Worm (Caenorhabditis elegans) whole organism, young adult: ENCODE data around the gene nfki-1.

ENCODE experiments used
- F10E7.11 ChIP-seq: sonication (generic microtip); optimal IDR thresholded peaks from 2 replicates; lab custom pipeline; 2017; ENCODE audit warnings: mild to moderate bottlenecking, missing genetic modification characterization, moderate library complexity, missing compliant biosample characterization
- K11D2.4 ChIP-seq: fragments of 200-800 bp; sonication (Bioruptor generic); IDR thresholded peaks from 2 replicates; pipeline ENCODE4 v1.3.6; 2022; ENCODE audit warnings: missing genetic modification reagents, missing genetic modification characterization, missing compliant biosample characterization
- K12H6.12 ChIP-seq: fragments of 200-800 bp; sonication (Bioruptor generic); optimal IDR thresholded peaks from 2 replicates; lab custom pipeline; 2018; ENCODE audit warnings: mild to moderate bottlenecking, missing genetic modification characterization, missing compliant biosample characterization
- T26A5.8 ChIP-seq: sonication (generic microtip); optimal IDR thresholded peaks from 2 replicates; lab custom pipeline; 2016; ENCODE audit warnings: missing genetic modification characterization, missing compliant biosample characterization
- Y53G8AR.9 ChIP-seq: fragments of 200-800 bp; sonication (Bioruptor generic); conservative IDR thresholded peaks from 2 replicates; pipeline ENCODE4 v1.3.6; 2022; ENCODE audit warnings: missing genetic modification reagents, missing genetic modification characterization, missing compliant biosample characterization
- Y67H2A.10 ChIP-seq: fragments of 200-800 bp; sonication (Bioruptor generic); conservative IDR thresholded peaks from 2 replicates; pipeline ENCODE4 v1.3.6; 2022; ENCODE audit warnings: missing genetic modification reagents, missing genetic modification characterization, missing compliant biosample characterization
- Y95B8A.8 ChIP-seq: fragments of 200-800 bp; sonication (Bioruptor generic); IDR thresholded peaks from 2 replicates; pipeline ENCODE4 v1.3.6; 2022; ENCODE audit warnings: missing genetic modification reagents, missing genetic modification characterization, missing compliant biosample characterization
- ZK185.1 ChIP-seq: sonication (generic microtip); optimal IDR thresholded peaks from 2 replicates; lab custom pipeline; 2016; ENCODE audit warnings: mild to moderate bottlenecking, missing genetic modification characterization, missing compliant biosample characterization; ENCODE audit not compliant: poor library complexity, severe bottlenecking
- aptf-2 ChIP-seq: fragments of 200-800 bp; sonication (Bioruptor generic); conservative IDR thresholded peaks from 2 replicates; pipeline ENCODE4 v1.3.6; 2022; ENCODE audit warnings: missing genetic modification reagents, missing genetic modification characterization, missing compliant biosample characterization
- atf-7 ChIP-seq: sonication (generic microtip); optimal IDR thresholded peaks from 2 replicates; lab custom pipeline; 2017; ENCODE audit warnings: mild to moderate bottlenecking, missing genetic modification characterization, missing compliant biosample characterization
- attf-3 ChIP-seq: fragments of 200-800 bp; sonication (Bioruptor generic); conservative IDR thresholded peaks from 2 replicates; pipeline ENCODE4 v1.3.6; 2022; ENCODE audit warnings: missing genetic modification reagents, missing genetic modification characterization, missing compliant biosample characterization
- attf-5 ChIP-seq: fragments of 200-800 bp; sonication (Bioruptor generic); optimal IDR thresholded peaks from 2 replicates; lab custom pipeline; 2018; ENCODE audit warnings: mild to moderate bottlenecking, missing genetic modification characterization, missing compliant biosample characterization
- attf-6 ChIP-seq: fragments of 200-800 bp; sonication (Bioruptor generic); IDR thresholded peaks from 2 replicates; pipeline ENCODE4 v1.3.6; 2022; ENCODE audit warnings: missing genetic modification reagents, missing genetic modification characterization, missing compliant biosample characterization
- bed-2 ChIP-seq: fragments of 200-800 bp; sonication (Bioruptor generic); IDR thresholded peaks from 2 replicates; pipeline ENCODE4 v1.3.6; 2022; ENCODE audit warnings: missing genetic modification reagents, missing genetic modification characterization, missing compliant biosample characterization
- cebp-1 ChIP-seq, 2 experiments: fragments of 200-800 bp in 1 of 2; sonication (Bioruptor generic) in 1 of 2; sonication (generic microtip) in 1 of 2; IDR thresholded peaks in 1 of 2; optimal IDR thresholded peaks in 1 of 2; 2 replicates each; pipeline versions ENCODE4 v1.3.6 to Lab custom; 2017 to 2022; ENCODE audit warnings: missing compliant biosample characterization in 2 of 2, missing genetic modification characterization in 2 of 2, mild to moderate bottlenecking in 1 of 2, missing genetic modification reagents in 1 of 2, moderate library complexity in 1 of 2
- ceh-100 ChIP-seq: fragments of 200-800 bp; sonication (Bioruptor generic); IDR thresholded peaks from 2 replicates; pipeline ENCODE4 v1.3.6; 2022; ENCODE audit warnings: missing genetic modification reagents, missing genetic modification characterization, missing compliant biosample characterization
- ceh-27 ChIP-seq: fragments of 200-800 bp; sonication (Bioruptor generic); optimal IDR thresholded peaks from 2 replicates; lab custom pipeline; 2018; ENCODE audit warnings: mild to moderate bottlenecking, missing genetic modification characterization, moderate library complexity, missing compliant biosample characterization
- ceh-40 ChIP-seq: fragments of 200-800 bp; sonication (Bioruptor generic); IDR thresholded peaks from 2 replicates; pipeline ENCODE4 v1.3.6; 2022; ENCODE audit warnings: missing genetic modification characterization, missing compliant biosample characterization
- die-1 ChIP-seq: sonication (generic microtip); optimal IDR thresholded peaks from 2 replicates; lab custom pipeline; 2016; ENCODE audit warnings: missing genotype, mild to moderate bottlenecking, missing genetic modification characterization, missing compliant biosample characterization
- dox-1 ChIP-seq: fragments of 200-800 bp; sonication (Bioruptor generic); IDR thresholded peaks from 2 replicates; pipeline ENCODE4 v1.3.6; 2022; ENCODE audit warnings: missing genetic modification reagents, missing genetic modification characterization, missing compliant biosample characterization
- dpff-1 ChIP-seq: sonication (generic microtip); optimal IDR thresholded peaks from 2 replicates; lab custom pipeline; 2017; ENCODE audit warnings: mild to moderate bottlenecking, missing genetic modification characterization, missing compliant biosample characterization
- egl-18 ChIP-seq: fragments of 200-800 bp; sonication (Bioruptor generic); IDR thresholded peaks from 2 replicates; pipeline ENCODE4 v1.3.6; 2022; ENCODE audit warnings: missing genetic modification reagents, missing genetic modification characterization, missing compliant biosample characterization
- egl-44 ChIP-seq: fragments of 200-800 bp; sonication (Bioruptor generic); IDR thresholded peaks from 2 replicates; pipeline ENCODE4 v1.3.6; 2022; ENCODE audit warnings: missing genetic modification reagents, missing genetic modification characterization, missing compliant biosample characterization
- fkh-3 ChIP-seq: sonication (generic microtip); optimal IDR thresholded peaks from 2 replicates; lab custom pipeline; 2016; ENCODE audit warnings: mild to moderate bottlenecking, missing genetic modification characterization, missing compliant biosample characterization
- gei-17 ChIP-seq: fragments of 200-800 bp; sonication (Bioruptor generic); optimal IDR thresholded peaks from 2 replicates; lab custom pipeline; 2018; ENCODE audit warnings: mild to moderate bottlenecking, missing genetic modification characterization, missing compliant biosample characterization
- hlh-12 ChIP-seq: sonication (generic microtip); optimal IDR thresholded peaks from 2 replicates; lab custom pipeline; 2016; ENCODE audit warnings: missing genetic modification characterization, missing compliant biosample characterization
- hlh-26 ChIP-seq: fragments of 200-800 bp; sonication (Bioruptor generic); conservative IDR thresholded peaks from 2 replicates; pipeline ENCODE4 v1.3.6; 2022; ENCODE audit warnings: missing genetic modification reagents, missing genetic modification characterization, missing compliant biosample characterization
- hmg-1.2 ChIP-seq: fragments of 200-800 bp; sonication (Bioruptor generic); IDR thresholded peaks from 2 replicates; pipeline ENCODE4 v1.3.6; 2022; ENCODE audit warnings: missing genetic modification reagents, missing genetic modification characterization, missing compliant biosample characterization
- let-526 ChIP-seq: fragments of 200-800 bp; sonication (Bioruptor generic); IDR thresholded peaks from 2 replicates; pipeline ENCODE4 v1.3.6; 2022; ENCODE audit warnings: missing genetic modification reagents, missing genetic modification characterization, missing compliant biosample characterization
- let-607 ChIP-seq, 2 experiments: fragments of 200-800 bp in 1 of 2; sonication (Bioruptor generic) in 1 of 2; sonication (generic microtip) in 1 of 2; optimal IDR thresholded peaks; 2 replicates each; lab custom pipeline; 2016 to 2018; ENCODE audit warnings: mild to moderate bottlenecking in 2 of 2, missing compliant biosample characterization in 2 of 2, missing genetic modification characterization in 2 of 2, moderate library complexity in 2 of 2, missing genotype in 1 of 2
- lin-35 ChIP-seq, 3 experiments: fragments of 150-350 bp in 2 of 3; sonication (generic microtip) in 1 of 3; optimal IDR thresholded peaks; 2 replicates each; lab custom pipeline; 2014 to 2018; ENCODE audit warnings: missing biosample characterization in 3 of 3, missing genetic modification characterization in 3 of 3, missing genetic modification reagents in 3 of 3
- lsl-1 ChIP-seq: fragments of 200-800 bp; sonication (Bioruptor generic); optimal IDR thresholded peaks from 2 replicates; lab custom pipeline; 2018; ENCODE audit warnings: mild to moderate bottlenecking, missing genetic modification characterization, moderate library complexity, missing compliant biosample characterization
- madf-10 ChIP-seq: sonication (generic microtip); optimal IDR thresholded peaks from 2 replicates; lab custom pipeline; 2016; ENCODE audit warnings: mild to moderate bottlenecking, missing genetic modification characterization, missing compliant biosample characterization
- madf-6 ChIP-seq: fragments of 200-800 bp; sonication (Bioruptor generic); IDR thresholded peaks from 2 replicates; pipeline ENCODE4 v1.3.6; 2022; ENCODE audit warnings: missing genetic modification reagents, missing genetic modification characterization, missing compliant biosample characterization
- madf-8 ChIP-seq: fragments of 200-800 bp; sonication (Bioruptor generic); conservative IDR thresholded peaks from 2 replicates; pipeline ENCODE4 v1.3.6; 2022; ENCODE audit warnings: missing genetic modification reagents, missing genetic modification characterization, missing compliant biosample characterization
- mcd-1 ChIP-seq: fragments of 200-800 bp; sonication (Bioruptor generic); IDR thresholded peaks from 2 replicates; pipeline ENCODE4 v1.3.6; 2022; ENCODE audit warnings: missing genetic modification reagents, missing genetic modification characterization, missing compliant biosample characterization
- mxl-1 ChIP-seq: sonication (generic microtip); optimal IDR thresholded peaks from 2 replicates; lab custom pipeline; 2016; ENCODE audit warnings: missing genetic modification characterization, missing compliant biosample characterization
- nfya-2 ChIP-seq: fragments of 200-800 bp; sonication (Bioruptor generic); IDR thresholded peaks from 2 replicates; pipeline ENCODE4 v1.3.6; 2022; ENCODE audit warnings: missing genetic modification reagents, missing genetic modification characterization, missing compliant biosample characterization
- nhr-179 ChIP-seq: sonication (generic microtip); optimal IDR thresholded peaks from 2 replicates; lab custom pipeline; 2016; ENCODE audit warnings: mild to moderate bottlenecking, missing genetic modification characterization, missing compliant biosample characterization
- nhr-80 ChIP-seq: sonication (generic microtip); optimal IDR thresholded peaks from 2 replicates; lab custom pipeline; 2016; ENCODE audit warnings: missing genetic modification characterization, missing compliant biosample characterization
- nhr-90 ChIP-seq: sonication (generic microtip); optimal IDR thresholded peaks from 2 replicates; lab custom pipeline; 2016; ENCODE audit warnings: missing genotype, mild to moderate bottlenecking, missing genetic modification characterization, missing compliant biosample characterization
- pha-4 ChIP-seq: fragments of 150-350 bp; sonication (generic microtip); optimal IDR thresholded peaks from 2 replicates; lab custom pipeline; 2014; ENCODE audit warnings: missing biosample characterization, missing genetic modification reagents, missing genetic modification characterization
- rpc-1 ChIP-seq, 2 experiments: fragments of 150-350 bp in 1 of 2; sonication (generic microtip) in 1 of 2; optimal IDR thresholded peaks; 2 replicates each; lab custom pipeline; 2014 to 2018; ENCODE audit warnings: missing biosample characterization in 1 of 2, missing genetic modification characterization in 1 of 2, missing genetic modification reagents in 1 of 2, missing genotype in 1 of 2
- snpc-1.1 ChIP-seq: sonication (generic microtip); optimal IDR thresholded peaks from 2 replicates; lab custom pipeline; 2017; ENCODE audit warnings: missing genetic modification characterization, mild to moderate bottlenecking, missing compliant biosample characterization, antibody characterized with exemption, moderate library complexity, missing genotype, missing genetic modification reagents; ENCODE audit not compliant: insufficient read depth
- tbx-9 ChIP-seq: sonication (generic microtip); optimal IDR thresholded peaks from 2 replicates; lab custom pipeline; 2016; ENCODE audit warnings: borderline replicate concordance, missing genetic modification characterization, inconsistent platforms, missing compliant biosample characterization
- unc-130 ChIP-seq: sonication (generic microtip); optimal IDR thresholded peaks from 2 replicates; lab custom pipeline; 2016; ENCODE audit warnings: missing genetic modification reagents, missing genetic modification characterization, missing compliant biosample characterization
- xnd-1 ChIP-seq: sonication (generic microtip); optimal IDR thresholded peaks from 2 replicates; lab custom pipeline; 2016; ENCODE audit warnings: missing genotype, missing genetic modification reagents, missing genetic modification characterization, missing compliant biosample characterization
- ztf-6 ChIP-seq: fragments of 200-800 bp; sonication (Bioruptor generic); IDR thresholded peaks from 2 replicates; pipeline ENCODE4 v1.3.6; 2022; ENCODE audit warnings: missing genetic modification reagents, missing genetic modification characterization, missing compliant biosample characterization

Gene nfki-1

ce11 chrX:15376580-15376979 lies 21.5 kb downstream of the nfki-1 start:
- TF ChIP-seq F10E7.11 (tag; lab: Kevin White, UChicago) (no peak), Y53G8AR.9 (GFP tag; lab: Robert Waterston, UW) (no peak), ZK185.1 (tag; lab: Kevin White, UChicago) (no peak), attf-5 (GFP tag; lab: Kevin White, UChicago) (peak; percentile 50), hmg-1.2 (peak; percentile 10; the same call in 1 of the 2 replicates), T26A5.8 (tag; lab: Kevin White, UChicago) (no peak), ceh-100 (no peak), egl-44 (no peak), cebp-1 (GFP tag; IDR thresholded peaks at IDR 0.05; lab: Robert Waterston, UW) (peak; percentile 9; the same call in 1 of the 2 replicates), cebp-1 (tag; optimal IDR thresholded peaks at IDR 0.05; lab: Kevin White, UChicago) (peak; percentile 47), nhr-80 (tag; lab: Kevin White, UChicago) (peak; percentile 69), atf-7 (no peak), die-1 (tag; lab: Kevin White, UChicago) (no peak), unc-130 (GFP tag; lab: Kevin White, UChicago) (no peak), nfya-2 (no peak), mcd-1 (GFP tag; lab: Robert Waterston, UW) (no peak), dpff-1 (tag; lab: Kevin White, UChicago) (no peak), ztf-6 (GFP tag; lab: Robert Waterston, UW) (no peak), tbx-9 (no peak), fkh-3 (tag; lab: Kevin White, UChicago) (no peak), K12H6.12 (peak; percentile 3), mxl-1 (no peak), hlh-26 (no peak), lin-35 (GFP tag; optimal IDR thresholded peaks at IDR 0.05; lab: Kevin White, UChicago) (no peak), aptf-2 (no peak), nhr-90 (no peak), rpc-1 (optimal IDR thresholded peaks at IDR 0.05; lab: Kevin White, UChicago) (no peak), rpc-1 (tag; optimal IDR thresholded peaks at IDR 0.05; lab: Kevin White, UChicago) (no peak), let-607 (tag; optimal IDR thresholded peaks at IDR 0.05; lab: Kevin White, UChicago) (no peak), ceh-40 (GFP tag; lab: Robert Waterston, UW) (no peak), madf-6 (GFP tag; lab: Robert Waterston, UW) (no peak), Y67H2A.10 (GFP tag; lab: Robert Waterston, UW) (no peak), nhr-179 (tag; lab: Kevin White, UChicago) (no peak), madf-8 (no peak), snpc-1.1 (tag; lab: Kevin White, UChicago) (no peak), K11D2.4 (no peak), xnd-1 (no peak), dox-1 (GFP tag; lab: Robert Waterston, UW) (peak; percentile 64; the same call in 1 of the 2 replicates), bed-2 (GFP tag; lab: Robert Waterston, UW) (no peak), lsl-1 (no peak), madf-10 (tag; lab: Kevin White, UChicago) (no peak), let-526 (GFP tag; lab: Robert Waterston, UW) (no peak), attf-3 (GFP tag; lab: Robert Waterston, UW) (no peak), gei-17 (GFP tag; lab: Kevin White, UChicago) (no peak), hlh-12 (tag; lab: Kevin White, UChicago) (no peak), egl-18 (GFP tag; lab: Robert Waterston, UW) (no peak), ceh-27 (GFP tag; lab: Kevin White, UChicago) (no peak), attf-6 (GFP tag; lab: Robert Waterston, UW) (no peak), Y95B8A.8 (GFP tag; lab: Robert Waterston, UW) (no peak), pha-4 (tag; lab: Kevin White, UChicago) (peak; percentile 14)
